Worm (Caenorhabditis elegans) whole organism, L3 larva: Measurements from ENCODE around the gene T05C3.6.
A peak's percentile ranks its signal among the peaks of the same experiment; 100 is the strongest.

Source experiments
- aly-2 ChIP-seq: fragments of 150-350 bp; optimal IDR thresholded peaks from 2 replicates; lab custom pipeline; 2014; ENCODE audit warnings: missing biosample characterization, missing genetic modification characterization
- ceh-16 ChIP-seq: sonication (generic microtip); optimal IDR thresholded peaks from 2 replicates; lab custom pipeline; 2017; ENCODE audit warnings: missing biosample characterization, missing genetic modification characterization
- egl-5 ChIP-seq: fragments of 150-350 bp; optimal IDR thresholded peaks from 2 replicates; lab custom pipeline; 2017; ENCODE audit warnings: missing biosample characterization, missing genetic modification reagents, missing genetic modification characterization, inconsistent platforms
- elt-2 ChIP-seq: sonication (generic microtip); optimal IDR thresholded peaks from 2 replicates; lab custom pipeline; 2016; ENCODE audit warnings: missing genetic modification reagents, mild to moderate bottlenecking, missing genetic modification characterization, missing compliant biosample characterization
- elt-3 ChIP-seq, 3 experiments: fragments of 150-350 bp in 1 of 3; sonication (generic microtip) in 2 of 3; optimal IDR thresholded peaks; 2 replicates in 2 of 3; 4 replicates in 1 of 3; lab custom pipeline; 2014 to 2017; ENCODE audit warnings: missing biosample characterization in 3 of 3, missing genetic modification characterization in 3 of 3
- nhr-237 ChIP-seq: fragments of 150-350 bp; optimal IDR thresholded peaks from 2 replicates; lab custom pipeline; 2014; ENCODE audit warnings: missing biosample characterization, missing genetic modification characterization
- nhr-25 ChIP-seq: sonication (generic microtip); optimal IDR thresholded peaks from 2 replicates; lab custom pipeline; 2017; ENCODE audit warnings: missing biosample characterization, missing genetic modification characterization
- nhr-28 ChIP-seq: fragments of 150-350 bp; optimal IDR thresholded peaks from 2 replicates; lab custom pipeline; 2014; ENCODE audit warnings: missing biosample characterization, missing genetic modification characterization
- nhr-76 ChIP-seq: fragments of 150-350 bp; sonication (generic microtip); optimal IDR thresholded peaks from 5 replicates; lab custom pipeline; 2014; ENCODE audit warnings: missing biosample characterization, missing genetic modification characterization
- nhr-77 ChIP-seq: fragments of 150-350 bp; optimal IDR thresholded peaks from 2 replicates; lab custom pipeline; 2014; ENCODE audit warnings: missing biosample characterization, missing genetic modification characterization
- pqm-1 ChIP-seq: fragments of 150-350 bp; optimal IDR thresholded peaks from 2 replicates; lab custom pipeline; 2017; ENCODE audit warnings: missing biosample characterization, missing genetic modification characterization, inconsistent platforms
- unc-62 ChIP-seq: fragments of 150-350 bp; sonication (generic microtip); optimal IDR thresholded peaks from 4 replicates; lab custom pipeline; 2014; ENCODE audit warnings: missing biosample characterization, missing genetic modification reagents, missing genetic modification characterization

ce11 chrV:5511720-5512119 is 21.5 kb downstream of the T05C3.6 start:
- TF ChIP-seq elt-3 (tag; optimal IDR thresholded peaks at IDR 0.05; lab: Kevin White, UChicago): no peak
- no peak for TF ChIP-seq ceh-16 (tag; lab: Kevin White, UChicago)
- peak; percentile 64 for TF ChIP-seq elt-2 (tag; lab: Kevin White, UChicago)
- peak; percentile 81 for TF ChIP-seq pqm-1
- TF ChIP-seq nhr-76 (tag; lab: Kevin White, UChicago): no peak
- no peak for TF ChIP-seq nhr-77 (tag; lab: Kevin White, UChicago)
- no peak for TF ChIP-seq egl-5 (tag; lab: Kevin White, UChicago)
- no peak for TF ChIP-seq unc-62
- no peak for TF ChIP-seq aly-2 (tag; lab: Kevin White, UChicago)
- TF ChIP-seq nhr-237 (tag; lab: Kevin White, UChicago): no peak
- no peak for TF ChIP-seq nhr-25 (tag; lab: Kevin White, UChicago)
- TF ChIP-seq nhr-28 (tag; lab: Kevin White, UChicago): no peak
